Fruit fly (Drosophila melanogaster) whole organism, pupa: ENCODE measurements around the gene CG3566.

Experiments
- CG10348 ChIP-seq: fragments of 200-800 bp; sonication (Bioruptor generic); IDR thresholded peaks from 2 replicates; pipeline ENCODE4 v1.3.6; 2022; ENCODE audit warnings: missing biosample characterization, missing genetic modification characterization
- CG12605 ChIP-seq: fragments of 200-800 bp; sonication (Bioruptor generic); IDR thresholded peaks from 2 replicates; pipeline ENCODE4 v1.3.6; 2022; ENCODE audit warnings: missing biosample characterization, missing genetic modification characterization
- CG13204 ChIP-seq: fragments of 200-800 bp; sonication (Bioruptor generic); optimal IDR thresholded peaks from 2 replicates; lab custom pipeline; 2018; ENCODE audit warnings: missing biosample characterization, mild to moderate bottlenecking, missing genetic modification characterization, moderate library complexity
- CG14655 ChIP-seq: fragments of 200-800 bp; sonication (Bioruptor generic); optimal IDR thresholded peaks from 3 replicates; lab custom pipeline; 2017; ENCODE audit warnings: mild to moderate bottlenecking, missing biosample characterization, missing genetic modification reagents, missing genetic modification characterization
- CG15710 ChIP-seq: fragments of 200-800 bp; sonication (Bioruptor generic); optimal IDR thresholded peaks from 2 replicates; lab custom pipeline; 2018; ENCODE audit warnings: missing biosample characterization, mild to moderate bottlenecking, missing genetic modification characterization, moderate library complexity
- CG17806 ChIP-seq: fragments of 200-800 bp; sonication (Bioruptor generic); optimal IDR thresholded peaks from 2 replicates; lab custom pipeline; 2018; ENCODE audit warnings: missing biosample characterization, mild to moderate bottlenecking, missing genetic modification characterization, moderate library complexity
- CG4496 ChIP-seq: fragments of 200-800 bp; sonication (Bioruptor generic); IDR thresholded peaks from 3 replicates; pipeline ENCODE4 v1.3.6; 2022; ENCODE audit warnings: missing biosample characterization, missing genetic modification characterization
- CG8159 ChIP-seq: fragments of 200-800 bp; sonication (Bioruptor generic); optimal IDR thresholded peaks from 3 replicates; lab custom pipeline; 2018; ENCODE audit warnings: missing biosample characterization, mild to moderate bottlenecking, missing genetic modification characterization, moderate library complexity
- Pif1B ChIP-seq: fragments of 200-800 bp; sonication (Bioruptor generic); optimal IDR thresholded peaks from 3 replicates; lab custom pipeline; 2016; ENCODE audit warnings: missing biosample characterization, missing genetic modification characterization
- Snoo ChIP-seq: fragments of 200-800 bp; sonication (Bioruptor generic); optimal IDR thresholded peaks from 3 replicates; lab custom pipeline; 2017; ENCODE audit warnings: missing biosample characterization, mild to moderate bottlenecking, missing genetic modification characterization, inconsistent platforms
- gl ChIP-seq: fragments of 200-800 bp; sonication (Bioruptor generic); optimal IDR thresholded peaks from 2 replicates; lab custom pipeline; 2018; ENCODE audit warnings: missing biosample characterization, mild to moderate bottlenecking, missing genetic modification characterization
- rn ChIP-seq: fragments of 200-800 bp; sonication (Bioruptor generic); IDR thresholded peaks from 2 replicates; pipeline ENCODE4 v1.3.6; 2022; ENCODE audit warnings: missing biosample characterization, missing genetic modification characterization

DNA sequence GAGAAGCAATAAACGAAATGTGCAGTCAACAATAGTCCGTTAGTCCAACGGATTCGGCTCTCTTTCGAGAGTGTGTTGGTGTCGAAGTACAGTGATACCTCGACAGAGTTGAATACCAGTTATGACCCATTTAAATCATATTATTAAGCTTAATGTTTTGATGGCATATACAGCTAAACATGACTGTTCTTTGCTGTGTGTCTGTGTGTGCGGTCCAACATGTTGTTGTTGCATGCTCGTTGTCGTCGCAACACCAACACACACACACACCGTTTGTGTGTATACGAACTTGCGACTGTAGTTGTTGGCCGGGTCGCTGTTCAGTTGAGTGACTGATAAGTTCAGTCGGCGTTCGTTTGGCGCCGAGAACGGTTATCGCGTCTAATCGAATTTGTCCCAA is 32.3 kb upstream of the CG3566 start, which contains the start of gene CG15894:
- TF ChIP-seq CG12605 (GFP tag; lab: Robert Waterston, UW) (no peak), Snoo (no peak), CG17806 (tag; lab: Kevin White, UChicago) (no peak), CG4496 (GFP tag; lab: Robert Waterston, UW) (peak; percentile 53; the same call in 1 of the 3 replicates), gl (tag; lab: Kevin White, UChicago) (no peak), rn (no peak), CG8159 (tag; lab: Kevin White, UChicago) (peak; percentile 14), Pif1B (GFP tag; lab: Kevin White, UChicago) (no peak), CG13204 (no peak), CG15710 (peak; percentile 1), CG14655 (GFP tag; lab: Kevin White, UChicago) (peak; percentile 21), CG10348 (no peak)
